Worm (Caenorhabditis elegans) whole organism, young adult: Measurements from ENCODE around the gene Y40B10A.9.

Experiments
- B0261.1 ChIP-seq: sonication (generic microtip); optimal IDR thresholded peaks from 2 replicates; lab custom pipeline; 2016; ENCODE audit warnings: mild to moderate bottlenecking, missing genetic modification characterization, moderate library complexity, missing compliant biosample characterization
- F52B5.7 ChIP-seq: sonication (generic microtip); optimal IDR thresholded peaks from 2 replicates; lab custom pipeline; 2016; ENCODE audit warnings: mild to moderate bottlenecking, missing genetic modification characterization, missing compliant biosample characterization
- F55B11.4 ChIP-seq: sonication (generic microtip); optimal IDR thresholded peaks from 2 replicates; lab custom pipeline; 2016; ENCODE audit warnings: missing compliant biosample characterization, missing genetic modification characterization, borderline replicate concordance; ENCODE audit not compliant: insufficient read depth
- Y67H2A.10 ChIP-seq: fragments of 200-800 bp; sonication (Bioruptor generic); conservative IDR thresholded peaks from 2 replicates; pipeline ENCODE4 v1.3.6; 2022; ENCODE audit warnings: missing genetic modification reagents, missing genetic modification characterization, missing compliant biosample characterization
- Y79H2A.3 ChIP-seq: fragments of 200-800 bp; sonication (Bioruptor generic); conservative IDR thresholded peaks from 2 replicates; pipeline ENCODE4 v1.3.6; 2022; ENCODE audit warnings: missing genetic modification reagents, missing genetic modification characterization, missing compliant biosample characterization
- aptf-3 ChIP-seq: fragments of 200-800 bp; sonication (Bioruptor generic); IDR thresholded peaks from 2 replicates; pipeline ENCODE4 v1.3.6; 2022; ENCODE audit warnings: missing genetic modification characterization, missing compliant biosample characterization
- attf-5 ChIP-seq: fragments of 200-800 bp; sonication (Bioruptor generic); optimal IDR thresholded peaks from 2 replicates; lab custom pipeline; 2018; ENCODE audit warnings: mild to moderate bottlenecking, missing genetic modification characterization, missing compliant biosample characterization
- cebp-2 ChIP-seq: fragments of 200-800 bp; sonication (Bioruptor generic); IDR thresholded peaks from 2 replicates; pipeline ENCODE4 v1.3.6; 2022; ENCODE audit warnings: missing genetic modification characterization, missing compliant biosample characterization
- ceh-27 ChIP-seq: fragments of 200-800 bp; sonication (Bioruptor generic); optimal IDR thresholded peaks from 2 replicates; lab custom pipeline; 2018; ENCODE audit warnings: mild to moderate bottlenecking, missing genetic modification characterization, moderate library complexity, missing compliant biosample characterization
- ceh-58 ChIP-seq: fragments of 200-800 bp; sonication (Bioruptor generic); IDR thresholded peaks from 2 replicates; pipeline ENCODE4 v1.3.6; 2022; ENCODE audit warnings: missing genetic modification characterization, missing compliant biosample characterization
- ceh-91 ChIP-seq: fragments of 200-800 bp; sonication (Bioruptor generic); IDR thresholded peaks from 2 replicates; pipeline ENCODE4 v1.3.6; 2022; ENCODE audit warnings: missing genetic modification reagents, missing genetic modification characterization, missing compliant biosample characterization
- die-1 ChIP-seq: sonication (generic microtip); optimal IDR thresholded peaks from 2 replicates; lab custom pipeline; 2016; ENCODE audit warnings: missing genotype, mild to moderate bottlenecking, missing genetic modification characterization, missing compliant biosample characterization
- ekl-4 ChIP-seq: fragments of 200-800 bp; sonication (Bioruptor generic); IDR thresholded peaks from 2 replicates; pipeline ENCODE4 v1.3.6; 2022; ENCODE audit warnings: missing genetic modification reagents, missing genetic modification characterization, missing compliant biosample characterization
- fkh-3 ChIP-seq: sonication (generic microtip); optimal IDR thresholded peaks from 2 replicates; lab custom pipeline; 2016; ENCODE audit warnings: mild to moderate bottlenecking, missing genetic modification characterization, missing compliant biosample characterization
- lag-1 ChIP-seq: fragments of 200-800 bp; sonication (Bioruptor generic); IDR thresholded peaks from 2 replicates; pipeline ENCODE4 v1.3.6; 2022; ENCODE audit warnings: missing genetic modification reagents, missing genetic modification characterization, missing compliant biosample characterization
- let-526 ChIP-seq: fragments of 200-800 bp; sonication (Bioruptor generic); IDR thresholded peaks from 2 replicates; pipeline ENCODE4 v1.3.6; 2022; ENCODE audit warnings: missing genetic modification reagents, missing genetic modification characterization, missing compliant biosample characterization
- lin-26 ChIP-seq: fragments of 200-800 bp; sonication (Bioruptor generic); IDR thresholded peaks from 2 replicates; pipeline ENCODE4 v1.3.6; 2022; ENCODE audit warnings: missing genetic modification reagents, missing genetic modification characterization, missing compliant biosample characterization
- lin-40 ChIP-seq: sonication (generic microtip); optimal IDR thresholded peaks from 2 replicates; lab custom pipeline; 2016; ENCODE audit warnings: missing genetic modification characterization, mild to moderate bottlenecking, missing compliant biosample characterization, missing genotype, missing genetic modification reagents
- lsy-27 ChIP-seq: sonication (generic microtip); optimal IDR thresholded peaks from 2 replicates; lab custom pipeline; 2017; ENCODE audit warnings: missing genetic modification characterization, mild to moderate bottlenecking, missing compliant biosample characterization, antibody characterized with exemption, missing genotype, borderline replicate concordance; ENCODE audit not compliant: insufficient read depth
- madf-6 ChIP-seq: fragments of 200-800 bp; sonication (Bioruptor generic); IDR thresholded peaks from 2 replicates; pipeline ENCODE4 v1.3.6; 2022; ENCODE audit warnings: missing genetic modification reagents, missing genetic modification characterization, missing compliant biosample characterization
- madf-8 ChIP-seq: fragments of 200-800 bp; sonication (Bioruptor generic); conservative IDR thresholded peaks from 2 replicates; pipeline ENCODE4 v1.3.6; 2022; ENCODE audit warnings: missing genetic modification reagents, missing genetic modification characterization, missing compliant biosample characterization
- mcd-1 ChIP-seq: fragments of 200-800 bp; sonication (Bioruptor generic); IDR thresholded peaks from 2 replicates; pipeline ENCODE4 v1.3.6; 2022; ENCODE audit warnings: missing genetic modification reagents, missing genetic modification characterization, missing compliant biosample characterization
- nfya-2 ChIP-seq: fragments of 200-800 bp; sonication (Bioruptor generic); IDR thresholded peaks from 2 replicates; pipeline ENCODE4 v1.3.6; 2022; ENCODE audit warnings: missing genetic modification reagents, missing genetic modification characterization, missing compliant biosample characterization
- nfyb-1 ChIP-seq: fragments of 200-800 bp; sonication (Bioruptor generic); IDR thresholded peaks from 2 replicates; pipeline ENCODE4 v1.3.6; 2022; ENCODE audit warnings: missing genetic modification reagents, missing genetic modification characterization, missing compliant biosample characterization
- nhr-27 ChIP-seq: fragments of 200-800 bp; sonication (Bioruptor generic); optimal IDR thresholded peaks from 2 replicates; lab custom pipeline; 2018; ENCODE audit warnings: mild to moderate bottlenecking, missing genetic modification characterization, moderate library complexity, missing compliant biosample characterization
- nhr-80 ChIP-seq: sonication (generic microtip); optimal IDR thresholded peaks from 2 replicates; lab custom pipeline; 2016; ENCODE audit warnings: missing genetic modification characterization, missing compliant biosample characterization
- pbrm-1 ChIP-seq: fragments of 200-800 bp; sonication (Bioruptor generic); IDR thresholded peaks from 2 replicates; pipeline ENCODE4 v1.3.6; 2022; ENCODE audit warnings: missing genetic modification reagents, missing genetic modification characterization, missing compliant biosample characterization
- repo-1 ChIP-seq: sonication (generic microtip); optimal IDR thresholded peaks from 2 replicates; lab custom pipeline; 2017; ENCODE audit warnings: mild to moderate bottlenecking, missing genetic modification characterization, missing compliant biosample characterization
- snpc-1.1 ChIP-seq: sonication (generic microtip); optimal IDR thresholded peaks from 2 replicates; lab custom pipeline; 2017; ENCODE audit warnings: missing genetic modification characterization, mild to moderate bottlenecking, missing compliant biosample characterization, antibody characterized with exemption, moderate library complexity, missing genotype, missing genetic modification reagents; ENCODE audit not compliant: insufficient read depth
- snpc-3.4 ChIP-seq: sonication (generic microtip); optimal IDR thresholded peaks from 2 replicates; lab custom pipeline; 2017; ENCODE audit warnings: missing genetic modification characterization, mild to moderate bottlenecking, missing compliant biosample characterization, antibody characterized with exemption, moderate library complexity, missing genotype, missing genetic modification reagents
- tbp1 ChIP-seq: fragments of 200-800 bp; sonication (Bioruptor generic); optimal IDR thresholded peaks from 2 replicates; lab custom pipeline; 2018; ENCODE audit warnings: mild to moderate bottlenecking, missing genetic modification characterization, missing compliant biosample characterization
- tlf-1 ChIP-seq: fragments of 200-800 bp; sonication (Bioruptor generic); optimal IDR thresholded peaks from 2 replicates; lab custom pipeline; 2018; ENCODE audit warnings: mild to moderate bottlenecking, missing genetic modification characterization, missing compliant biosample characterization
- zim-3 ChIP-seq: sonication (generic microtip); optimal IDR thresholded peaks from 2 replicates; lab custom pipeline; 2017; ENCODE audit warnings: mild to moderate bottlenecking, missing genetic modification characterization, moderate library complexity, missing compliant biosample characterization
- ztf-18 ChIP-seq: sonication (generic microtip); optimal IDR thresholded peaks from 2 replicates; lab custom pipeline; 2016; ENCODE audit warnings: missing genotype, mild to moderate bottlenecking, missing genetic modification characterization, missing compliant biosample characterization
- ztf-22 ChIP-seq: fragments of 200-800 bp; sonication (Bioruptor generic); optimal IDR thresholded peaks from 2 replicates; lab custom pipeline; 2018; ENCODE audit warnings: mild to moderate bottlenecking, missing genetic modification characterization, moderate library complexity, missing compliant biosample characterization
- ztf-26 ChIP-seq: sonication (generic microtip); optimal IDR thresholded peaks from 2 replicates; lab custom pipeline; 2017; ENCODE audit warnings: missing genetic modification characterization, missing compliant biosample characterization
- ztf-6 ChIP-seq: fragments of 200-800 bp; sonication (Bioruptor generic); IDR thresholded peaks from 2 replicates; pipeline ENCODE4 v1.3.6; 2022; ENCODE audit warnings: missing genetic modification reagents, missing genetic modification characterization, missing compliant biosample characterization

The Y40B10A.9 gene

DNA sequence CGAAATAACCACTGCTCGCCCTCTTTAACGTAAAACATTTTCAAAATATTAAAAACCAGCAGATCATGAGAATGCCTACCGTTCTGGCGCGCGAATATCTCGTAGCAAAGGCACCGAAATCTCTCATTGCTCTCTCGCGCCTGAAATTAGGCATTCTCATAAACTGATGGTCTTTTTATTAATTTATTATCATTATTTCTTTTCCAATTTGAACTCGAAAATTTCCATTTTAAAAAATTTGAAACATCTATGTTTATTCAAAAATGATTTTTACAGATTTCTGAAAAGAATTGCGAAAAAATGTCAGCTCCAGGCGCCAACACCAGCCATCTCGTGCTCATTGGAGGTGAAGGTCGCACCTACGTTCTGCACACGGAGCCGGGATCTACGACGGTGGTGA, 42.8 kb downstream of the Y40B10A.9 start, which contains the start of gene F59A7.12:
Gene F59A7.12, plus strand, starts transcription at position 301 of the 400 bp plus-strand sequence.
- no peak for TF ChIP-seq nfyb-1
- no peak for TF ChIP-seq madf-8 (GFP tag; lab: Robert Waterston, UW)
- no peak for TF ChIP-seq lag-1 (GFP tag; lab: Robert Waterston, UW)
- no peak for TF ChIP-seq ztf-6 (GFP tag; lab: Robert Waterston, UW)
- TF ChIP-seq ztf-18 (tag; lab: Kevin White, UChicago), result no peak
- no peak for TF ChIP-seq tbp1 (GFP tag; lab: Kevin White, UChicago)
- no peak for TF ChIP-seq ceh-91
- TF ChIP-seq ekl-4 (GFP tag; lab: Robert Waterston, UW), result no peak
- no peak for TF ChIP-seq aptf-3 (GFP tag; lab: Robert Waterston, UW)
- no peak for TF ChIP-seq nhr-80 (tag; lab: Kevin White, UChicago)
- no peak for TF ChIP-seq snpc-1.1 (tag; lab: Kevin White, UChicago)
- no peak for TF ChIP-seq die-1 (tag; lab: Kevin White, UChicago)
- TF ChIP-seq ztf-22 (GFP tag; lab: Kevin White, UChicago), result no peak
- TF ChIP-seq lin-40, result no peak
- no peak for TF ChIP-seq zim-3
- TF ChIP-seq snpc-3.4 (tag; lab: Kevin White, UChicago), result no peak
- TF ChIP-seq cebp-2 (GFP tag; lab: Robert Waterston, UW), result no peak
- TF ChIP-seq attf-5 (GFP tag; lab: Kevin White, UChicago), result no peak
- no peak for TF ChIP-seq ceh-58 (GFP tag; lab: Robert Waterston, UW)

DNA sequence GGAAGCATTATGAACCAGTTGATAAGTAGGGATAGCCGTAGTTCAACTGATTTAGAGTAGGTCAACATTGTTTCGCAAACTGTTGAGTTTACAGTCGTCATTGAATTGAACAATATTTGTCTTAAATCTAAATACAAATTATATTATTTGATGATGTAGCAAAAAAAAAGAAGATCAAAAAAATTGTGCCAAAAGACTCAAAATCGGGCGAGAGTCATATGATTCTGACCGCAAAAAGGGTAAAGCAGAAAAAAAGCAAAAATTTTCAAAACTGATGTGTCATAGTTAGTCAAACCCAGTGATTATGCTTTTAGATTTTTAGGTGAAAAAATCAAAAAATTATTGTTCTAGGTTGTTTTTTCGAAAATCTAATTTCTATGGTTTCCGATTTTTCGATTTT, 44.9 kb downstream of the Y40B10A.9 start, which contains the start of gene srab-13:
Gene srab-13, minus strand, starts transcription at position 101 of the 400 bp plus-strand sequence.
- TF ChIP-seq lsy-27 (tag; lab: Kevin White, UChicago) (no peak), tlf-1 (no peak)

DNA sequence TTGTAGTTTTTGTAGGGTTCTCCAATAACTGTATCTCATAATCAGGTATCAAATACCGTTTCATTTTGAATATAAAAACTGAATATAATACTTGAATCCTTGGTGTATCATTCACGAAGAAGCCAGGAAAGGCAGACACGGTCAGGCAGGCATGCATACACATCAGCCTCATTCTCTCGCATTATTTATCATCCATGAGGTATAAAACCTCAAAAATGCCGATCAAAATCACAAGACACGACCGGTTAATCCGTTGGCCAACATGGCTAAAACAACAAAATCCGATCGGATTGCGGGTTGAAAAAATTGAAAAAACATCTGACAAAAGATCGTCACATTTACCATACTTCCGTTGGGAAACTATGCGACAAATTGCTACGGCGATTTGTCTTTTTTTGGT, 50.3 kb downstream of the Y40B10A.9 start, which contains the start of gene F59A7.5:
Gene F59A7.5, plus strand, starts transcription at position 301 of the 400 bp plus-strand sequence.
- TF ChIP-seq ztf-26 (tag; lab: Kevin White, UChicago), result no peak
- no peak for TF ChIP-seq F55B11.4 (tag; lab: Kevin White, UChicago)
- TF ChIP-seq madf-6, result no peak
- TF ChIP-seq ekl-4 (GFP tag; lab: Robert Waterston, UW), result no peak
- no peak for TF ChIP-seq attf-5 (GFP tag; lab: Kevin White, UChicago)
- no peak for TF ChIP-seq nfya-2 (GFP tag; lab: Robert Waterston, UW)
- no peak for TF ChIP-seq repo-1 (tag; lab: Kevin White, UChicago)
- TF ChIP-seq lin-26 (GFP tag; lab: Robert Waterston, UW), result no peak
- no peak for TF ChIP-seq nhr-27 (tag; lab: Kevin White, UChicago)
- no peak for TF ChIP-seq fkh-3 (tag; lab: Kevin White, UChicago)
- no peak for TF ChIP-seq ztf-6 (GFP tag; lab: Robert Waterston, UW)
- no peak for TF ChIP-seq Y79H2A.3 (GFP tag; lab: Robert Waterston, UW)
- TF ChIP-seq mcd-1 (GFP tag; lab: Robert Waterston, UW), result no peak
- TF ChIP-seq pbrm-1, result no peak
- TF ChIP-seq Y67H2A.10 (GFP tag; lab: Robert Waterston, UW), result no peak
- no peak for TF ChIP-seq ceh-27 (GFP tag; lab: Kevin White, UChicago)
- no peak for TF ChIP-seq let-526 (GFP tag; lab: Robert Waterston, UW)
- TF ChIP-seq F52B5.7, result no peak
- TF ChIP-seq B0261.1 (tag; lab: Kevin White, UChicago), result no peak
- TF ChIP-seq, all 124 proteins: peak for 0
